Worm (Caenorhabditis elegans) whole organism, L4/young adult: ENCODE data around the gene R160.4.

ENCODE experiments used
- W03F9.2 ChIP-seq: fragments of 150-350 bp; optimal IDR thresholded peaks from 2 replicates; lab custom pipeline; 2014; ENCODE audit warnings: missing biosample characterization, missing genetic modification characterization
- dao-5 ChIP-seq: sonication (generic microtip); optimal IDR thresholded peaks from 2 replicates; lab custom pipeline; 2016; ENCODE audit warnings: missing genotype, missing genetic modification characterization, moderate library complexity, missing compliant biosample characterization
- him-1 ChIP-seq: sonication (generic microtip); optimal IDR thresholded peaks from 2 replicates; lab custom pipeline; 2016; ENCODE audit warnings: missing genotype, missing genetic modification reagents, missing genetic modification characterization, missing compliant biosample characterization

DNA sequence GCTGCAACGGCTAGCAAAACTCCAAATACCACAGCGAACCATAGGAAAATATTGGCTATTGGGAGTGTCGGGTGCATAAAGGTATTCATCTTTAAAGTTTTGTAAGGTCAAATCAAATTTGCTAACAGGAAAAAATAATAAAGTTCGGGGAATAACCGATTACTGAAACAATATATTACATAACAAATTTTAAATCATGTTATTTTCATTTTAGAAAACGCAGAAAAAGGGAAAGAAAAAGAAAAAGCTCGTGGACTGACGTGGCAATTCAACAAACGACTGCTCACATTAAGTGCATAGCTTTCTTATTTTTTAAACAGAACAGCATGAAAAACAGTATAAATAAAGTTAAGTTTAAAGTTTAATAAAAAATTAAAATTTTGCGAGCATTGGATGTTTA, 4.4 kb upstream of the R160.4 start, which contains the start of gene R160.6:
- TF ChIP-seq W03F9.2 (tag; lab: Kevin White, UChicago) (no peak), him-1 (tag; lab: Kevin White, UChicago) (no peak), dao-5 (tag; lab: Kevin White, UChicago) (no peak)
